Fruit fly (Drosophila melanogaster) whole organism, embryonic: ENCODE data around the gene CG33293.

Source experiments
- Atf-2 ChIP-seq: fragments of 200-800 bp; sonication (Bioruptor generic); optimal IDR thresholded peaks from 2 replicates; lab custom pipeline; 2016; ENCODE audit warnings: missing biosample characterization, missing genetic modification characterization
- Bgb ChIP-seq: fragments of 200-800 bp; sonication (Bioruptor generic); IDR thresholded peaks from 2 replicates; pipeline ENCODE4 v1.3.6; 2022; ENCODE audit warnings: missing biosample characterization, missing genetic modification characterization; ENCODE audit not compliant: partially characterized antibody
- CG11504 ChIP-seq: fragments of 200-800 bp; sonication (Bioruptor generic); optimal IDR thresholded peaks from 3 replicates; lab custom pipeline; 2019; ENCODE audit warnings: missing biosample characterization, mild to moderate bottlenecking, missing genetic modification characterization, moderate library complexity
- CG1233 ChIP-seq: fragments of 200-800 bp; sonication (Bioruptor generic); optimal IDR thresholded peaks from 4 replicates; lab custom pipeline; 2018; ENCODE audit warnings: missing biosample characterization, mild to moderate bottlenecking, missing genetic modification characterization
- CG13123 ChIP-seq: fragments of 200-800 bp; sonication (Bioruptor generic); optimal IDR thresholded peaks from 2 replicates; lab custom pipeline; 2016; ENCODE audit warnings: missing biosample characterization, missing genetic modification characterization
- CG13296 ChIP-seq: fragments of 200-800 bp; sonication (Bioruptor generic); optimal IDR thresholded peaks from 3 replicates; lab custom pipeline; 2018; ENCODE audit warnings: missing biosample characterization, mild to moderate bottlenecking, missing genetic modification characterization
- CG14965 ChIP-seq: fragments of 200-800 bp; sonication (Bioruptor generic); optimal IDR thresholded peaks from 2 replicates; lab custom pipeline; 2016; ENCODE audit warnings: missing biosample characterization, missing genetic modification characterization, borderline replicate concordance
- CG1529 ChIP-seq: fragments of 200-800 bp; sonication (Bioruptor generic); optimal IDR thresholded peaks from 3 replicates; lab custom pipeline; 2018; ENCODE audit warnings: missing biosample characterization, missing genetic modification characterization
- CG15696 ChIP-seq: fragments of 200-800 bp; sonication (Bioruptor generic); optimal IDR thresholded peaks from 2 replicates; lab custom pipeline; 2019; ENCODE audit warnings: missing biosample characterization, mild to moderate bottlenecking, missing genetic modification characterization, moderate library complexity
- CG17186 ChIP-seq: fragments of 200-800 bp; sonication (Bioruptor generic); optimal IDR thresholded peaks from 3 replicates; lab custom pipeline; 2017; ENCODE audit warnings: missing biosample characterization, missing genetic modification reagents, missing genetic modification characterization
- CG1792 ChIP-seq: fragments of 200-800 bp; sonication (Bioruptor generic); optimal IDR thresholded peaks from 2 replicates; lab custom pipeline; 2016; ENCODE audit warnings: missing biosample characterization, missing genetic modification characterization
- CG1832 ChIP-seq: fragments of 200-800 bp; sonication (Bioruptor generic); optimal IDR thresholded peaks from 2 replicates; lab custom pipeline; 2017; ENCODE audit warnings: missing biosample characterization, mild to moderate bottlenecking, missing genetic modification characterization, inconsistent platforms
- CG2199 ChIP-seq: fragments of 200-800 bp; sonication (Bioruptor generic); IDR thresholded peaks from 3 replicates; pipeline ENCODE4 v1.3.6; 2022; ENCODE audit warnings: missing biosample characterization, missing genetic modification characterization
- CG2712 ChIP-seq: fragments of 200-800 bp; optimal IDR thresholded peaks from 3 replicates; lab custom pipeline; 2019; ENCODE audit warnings: missing biosample characterization, mild to moderate bottlenecking, missing genetic modification characterization, moderate library complexity
- CG30020 ChIP-seq: fragments of 200-800 bp; optimal IDR thresholded peaks from 2 replicates; lab custom pipeline; 2019; ENCODE audit warnings: missing biosample characterization, mild to moderate bottlenecking, missing genetic modification characterization, moderate library complexity
- CG4617 ChIP-seq: fragments of 200-800 bp; sonication (Bioruptor generic); optimal IDR thresholded peaks from 3 replicates; lab custom pipeline; 2016; ENCODE audit warnings: missing biosample characterization, missing genetic modification characterization, borderline replicate concordance
- CG6272 ChIP-seq: fragments of 200-800 bp; sonication (Bioruptor generic); IDR thresholded peaks from 2 replicates; pipeline ENCODE4 v1.3.6; 2022; ENCODE audit warnings: missing biosample characterization, missing genetic modification characterization
- CG7556 ChIP-seq: fragments of 200-800 bp; sonication (Bioruptor generic); optimal IDR thresholded peaks from 2 replicates; lab custom pipeline; 2017; ENCODE audit warnings: missing biosample characterization, mild to moderate bottlenecking, missing genetic modification characterization
- CG8089 ChIP-seq: fragments of 200-800 bp; sonication (Bioruptor generic); optimal IDR thresholded peaks from 3 replicates; lab custom pipeline; 2016; ENCODE audit warnings: missing biosample characterization, missing genetic modification characterization
- CG8290 ChIP-seq, 3 experiments: fragments of 200-800 bp; sonication (Bioruptor generic); optimal IDR thresholded peaks; 2 replicates each; lab custom pipeline; 2016 to 2019; ENCODE audit warnings: missing biosample characterization in 3 of 3, missing genetic modification characterization in 3 of 3, mild to moderate bottlenecking in 2 of 3, moderate library complexity in 1 of 3
- CG8388 ChIP-seq: fragments of 200-800 bp; sonication (Bioruptor generic); optimal IDR thresholded peaks from 2 replicates; lab custom pipeline; 2019; ENCODE audit warnings: missing biosample characterization, mild to moderate bottlenecking, missing genetic modification characterization, moderate library complexity
- Camta ChIP-seq: fragments of 200-800 bp; sonication (Bioruptor generic); optimal IDR thresholded peaks from 2 replicates; lab custom pipeline; 2016; ENCODE audit warnings: missing biosample characterization, missing genetic modification characterization
- CrebB ChIP-seq: fragments of 200-800 bp; sonication (Bioruptor generic); optimal IDR thresholded peaks from 3 replicates; lab custom pipeline; 2018; ENCODE audit warnings: missing biosample characterization, mild to moderate bottlenecking, missing genetic modification characterization
- Elba2 ChIP-seq: fragments of 200-800 bp; sonication (Bioruptor generic); optimal IDR thresholded peaks from 3 replicates; lab custom pipeline; 2016; ENCODE audit warnings: missing biosample characterization, missing genetic modification characterization
- Ets97D ChIP-seq: fragments of 200-800 bp; sonication (Bioruptor generic); optimal IDR thresholded peaks from 3 replicates; lab custom pipeline; 2016; ENCODE audit warnings: missing biosample characterization, missing genetic modification characterization
- HmgD ChIP-seq: fragments of 200-800 bp; sonication (Bioruptor generic); optimal IDR thresholded peaks from 3 replicates; lab custom pipeline; 2016; ENCODE audit warnings: missing biosample characterization, missing genetic modification characterization
- Jarid2 ChIP-seq: fragments of 200-800 bp; sonication (Bioruptor generic); optimal IDR thresholded peaks from 3 replicates; lab custom pipeline; 2017; ENCODE audit warnings: mild to moderate bottlenecking, missing biosample characterization, missing genetic modification reagents, missing genetic modification characterization
- Kr ChIP-seq: fragments of 200-800 bp; sonication (Bioruptor generic); optimal IDR thresholded peaks from 2 replicates; lab custom pipeline; 2017; ENCODE audit warnings: missing biosample characterization, mild to moderate bottlenecking, missing genetic modification characterization
- Trl ChIP-seq, 3 experiments: fragments of >200 bp in 2 of 3; fragments of 200-800 bp in 1 of 3; sonication (Bioruptor generic) in 1 of 3; optimal IDR thresholded peaks; 2 replicates in 1 of 3; 3 replicates in 2 of 3; lab custom pipeline; 2016 to 2017; ENCODE audit warnings: missing biosample characterization in 1 of 3, missing genetic modification characterization in 1 of 3
- ap ChIP-seq: fragments of 200-800 bp; sonication (Bioruptor generic); IDR thresholded peaks from 2 replicates; pipeline ENCODE4 v1.3.6; 2022; ENCODE audit warnings: missing biosample characterization, missing genetic modification characterization
- dysf ChIP-seq: fragments of 200-800 bp; sonication (Bioruptor generic); IDR thresholded peaks from 3 replicates; pipeline ENCODE4 v1.3.6; 2022; ENCODE audit warnings: missing biosample characterization, missing genetic modification characterization
- fd96Cb ChIP-seq: fragments of 200-800 bp; sonication (Bioruptor generic); optimal IDR thresholded peaks from 2 replicates; lab custom pipeline; 2018; ENCODE audit warnings: missing biosample characterization, mild to moderate bottlenecking, missing genetic modification characterization, moderate library complexity
- gem ChIP-seq: fragments of 200-800 bp; sonication (Bioruptor generic); optimal IDR thresholded peaks from 2 replicates; lab custom pipeline; 2019; ENCODE audit warnings: missing biosample characterization, mild to moderate bottlenecking, missing genetic modification characterization, moderate library complexity
- grau ChIP-seq: fragments of 200-800 bp; optimal IDR thresholded peaks from 3 replicates; lab custom pipeline; 2019; ENCODE audit warnings: missing biosample characterization, mild to moderate bottlenecking, missing genetic modification characterization, moderate library complexity
- nmo ChIP-seq: fragments of 200-800 bp; sonication (Bioruptor generic); optimal IDR thresholded peaks from 2 replicates; lab custom pipeline; 2018; ENCODE audit warnings: missing biosample characterization, mild to moderate bottlenecking, missing genetic modification characterization, moderate library complexity
- org-1 ChIP-seq: fragments of 200-800 bp; sonication (Bioruptor generic); optimal IDR thresholded peaks from 2 replicates; lab custom pipeline; 2017; ENCODE audit warnings: missing biosample characterization, missing genetic modification characterization
- pum ChIP-seq: fragments of 200-800 bp; sonication (Bioruptor generic); optimal IDR thresholded peaks from 2 replicates; lab custom pipeline; 2016; ENCODE audit warnings: missing biosample characterization, missing genetic modification characterization
- ranshi ChIP-seq: fragments of 200-800 bp; sonication (Bioruptor generic); IDR thresholded peaks from 2 replicates; pipeline ENCODE4 v1.3.6; 2022; ENCODE audit warnings: missing biosample characterization, missing genetic modification characterization
- salm ChIP-seq: fragments of 200-800 bp; sonication (Bioruptor generic); optimal IDR thresholded peaks from 2 replicates; lab custom pipeline; 2018; ENCODE audit warnings: missing biosample characterization, mild to moderate bottlenecking, missing genetic modification characterization
- sc ChIP-seq, 3 experiments: fragments of >200 bp in 2 of 3; fragments of 200-800 bp in 1 of 3; sonication (Bioruptor generic) in 1 of 3; optimal IDR thresholded peaks; 2 replicates in 2 of 3; 3 replicates in 1 of 3; lab custom pipeline; 2017; ENCODE audit warnings: mild to moderate bottlenecking in 1 of 3, missing biosample characterization in 1 of 3, missing genetic modification characterization in 1 of 3, missing genetic modification reagents in 1 of 3
- slp2 ChIP-seq: fragments of 200-800 bp; sonication (Bioruptor generic); optimal IDR thresholded peaks from 2 replicates; lab custom pipeline; 2016; ENCODE audit warnings: missing biosample characterization, missing genetic modification characterization
- stwl ChIP-seq: fragments of 200-800 bp; sonication (Bioruptor generic); optimal IDR thresholded peaks from 3 replicates; lab custom pipeline; 2018; ENCODE audit warnings: missing biosample characterization, mild to moderate bottlenecking, missing genetic modification characterization, moderate library complexity
- tll ChIP-seq, 2 experiments: fragments of 200-800 bp in 1 of 2; fragments of >200 bp in 1 of 2; sonication (Bioruptor generic) in 1 of 2; optimal IDR thresholded peaks; 2 replicates each; lab custom pipeline; 2017 to 2019; ENCODE audit warnings: missing biosample characterization in 2 of 2, missing genetic modification characterization in 2 of 2, mild to moderate bottlenecking in 1 of 2, moderate library complexity in 1 of 2
- vvl ChIP-seq: fragments of 200-800 bp; sonication (Bioruptor generic); IDR thresholded peaks from 2 replicates; pipeline ENCODE4 v1.3.6; 2022; ENCODE audit warnings: missing biosample characterization, missing genetic modification characterization
- wdn ChIP-seq: fragments of 200-800 bp; sonication (Bioruptor generic); IDR thresholded peaks from 2 replicates; pipeline ENCODE4 v1.3.6; 2022; ENCODE audit warnings: missing biosample characterization, missing genetic modification characterization
- z ChIP-seq: fragments of 200-800 bp; sonication (Bioruptor generic); IDR thresholded peaks from 3 replicates; pipeline ENCODE4 v1.3.6; 2022; ENCODE audit warnings: missing biosample characterization, missing genetic modification characterization

Gene CG33293

dm6 chr3R:5211901-5212758 is 28.4 kb downstream of the CG33293 start (continued):
- TF ChIP-seq CG13123 (GFP tag; lab: Kevin White, UChicago) (peak; percentile 54), org-1 (GFP tag; lab: Kevin White, UChicago) (peak; percentile 70), Trl (optimal IDR thresholded peaks at IDR 0.05; lab: Kevin White, UChicago) (no peak), Trl (GFP tag; optimal IDR thresholded peaks at IDR 0.05; lab: Kevin White, UChicago) (peak; percentile 84), CG8290 (GFP tag; optimal IDR thresholded peaks at IDR 0.05; lab: Kevin White, UChicago) (peak; percentile 85), CG8290 (tag; optimal IDR thresholded peaks at IDR 0.05; lab: Kevin White, UChicago) (peak in 1 of 2 experiments; percentile 72), fd96Cb (tag; lab: Kevin White, UChicago) (peak; percentile 81), Bgb (no peak), sc (optimal IDR thresholded peaks at IDR 0.05; lab: Kevin White, UChicago) (no peak), sc (GFP tag; optimal IDR thresholded peaks at IDR 0.05; lab: Kevin White, UChicago) (peak; percentile 70), salm (tag; lab: Kevin White, UChicago) (peak; percentile 22), CG30020 (tag; lab: Kevin White, UChicago) (peak; percentile 60), vvl (GFP tag; lab: Robert Waterston, UW) (peak; percentile 76), stwl (tag; lab: Kevin White, UChicago) (peak; percentile 70), nmo (GFP tag; lab: Kevin White, UChicago) (peak; percentile 85), ranshi (GFP tag; lab: Robert Waterston, UW) (peak; percentile 59; the same call in 1 of the 2 replicates), wdn (GFP tag; lab: Robert Waterston, UW) (no peak), CG4617 (peak; percentile 27), HmgD (GFP tag; lab: Kevin White, UChicago) (peak; percentile 14), pum (peak; percentile 85), CG14965 (GFP tag; lab: Kevin White, UChicago) (peak; percentile 41), CG11504 (peak; percentile 73), CG8388 (GFP tag; lab: Kevin White, UChicago) (peak; percentile 82), CrebB (tag; lab: Kevin White, UChicago) (peak; percentile 47), Camta (GFP tag; lab: Kevin White, UChicago) (peak; percentile 72), Atf-2 (GFP tag; lab: Kevin White, UChicago) (peak; percentile 85), slp2 (GFP tag; lab: Kevin White, UChicago) (peak; percentile 82), CG8089 (GFP tag; lab: Kevin White, UChicago) (peak; percentile 74), CG1233 (GFP tag; lab: Kevin White, UChicago) (peak; percentile 82), CG2199 (GFP tag; lab: Robert Waterston, UW) (peak; percentile 58; the same call in 1 of the 3 replicates), CG7556 (GFP tag; lab: Kevin White, UChicago) (peak; percentile 78), CG1529 (peak; percentile 70), CG1792 (peak; percentile 69), CG17186 (peak; percentile 14), gem (tag; lab: Kevin White, UChicago) (peak; percentile 90), CG2712 (tag; lab: Kevin White, UChicago) (peak; percentile 95), CG1832 (GFP tag; lab: Kevin White, UChicago) (no peak), Ets97D (peak; percentile 15), tll (GFP tag; optimal IDR thresholded peaks at IDR 0.05; lab: Kevin White, UChicago) (peak in 1 of 2 experiments; percentile 44), CG13296 (GFP tag; lab: Kevin White, UChicago) (no peak), Jarid2 (GFP tag; lab: Kevin White, UChicago) (peak; percentile 13), Elba2 (GFP tag; lab: Kevin White, UChicago) (peak; percentile 90), grau (tag; lab: Kevin White, UChicago) (peak; percentile 76), z (GFP tag; lab: Robert Waterston, UW) (peak; percentile 41; the same call in 1 of the 3 replicates), dysf (GFP tag; lab: Robert Waterston, UW) (peak; percentile 41; the same call in 1 of the 3 replicates), Kr (GFP tag; lab: Kevin White, UChicago) (peak; percentile 95), CG6272 (GFP tag; lab: Robert Waterston, UW) (peak; percentile 28; the same call in 1 of the 2 replicates), ap (GFP tag; lab: Robert Waterston, UW) (peak; percentile 40; the same call in 1 of the 2 replicates), CG15696 (tag; lab: Kevin White, UChicago) (peak; percentile 99)
